Worm (Caenorhabditis elegans): ENCODE results near the gene nas-11.
A peak's percentile ranks its signal among the peaks of the same experiment; 100 is the strongest.

The nas-11 gene

ce11 chrX:6750145-6750544, 36.8 kb downstream of the nas-11 start (continued):
- peak; percentile 89 for TF ChIP-seq cebp-1 (GFP tag; IDR thresholded peaks at IDR 0.05)
- peak; percentile 96 for TF ChIP-seq cebp-1 (tag; optimal IDR thresholded peaks at IDR 0.05)
- TF ChIP-seq attf-5 (GFP tag; optimal IDR thresholded peaks at IDR 0.05): peak; percentile 52
- TF ChIP-seq F49E8.2 (tag; optimal IDR thresholded peaks at IDR 0.05; ENCODE audit: insufficient read depth): no peak
- peak; percentile 53 for TF ChIP-seq lin-54 (GFP tag; optimal IDR thresholded peaks at IDR 0.05)
- TF ChIP-seq tbp1 (GFP tag; optimal IDR thresholded peaks at IDR 0.05): peak; percentile 52
- TF ChIP-seq athp-1 (tag; optimal IDR thresholded peaks at IDR 0.05): no peak
- TF ChIP-seq him-1 (tag; optimal IDR thresholded peaks at IDR 0.05): no peak
- peak; percentile 97 for TF ChIP-seq pha-4 (tag; optimal IDR thresholded peaks at IDR 0.05)
- peak; percentile 66 for TF ChIP-seq ztf-3 (GFP tag; optimal IDR thresholded peaks at IDR 0.05)
- no peak for TF ChIP-seq nfya-1 (tag; optimal IDR thresholded peaks at IDR 0.05; ENCODE audit: borderline replicate concordance, insufficient read depth)
- peak; percentile 51; the same call in 1 of the 2 replicates for TF ChIP-seq lin-26 (GFP tag; IDR thresholded peaks at IDR 0.05)
- no peak for TF ChIP-seq sdz-38 (tag; optimal IDR thresholded peaks at IDR 0.05)
- no peak for TF ChIP-seq F39B2.1 (GFP tag; IDR thresholded peaks at IDR 0.05)
- TF ChIP-seq repo-1 (tag; optimal IDR thresholded peaks at IDR 0.05): peak; percentile 67
- TF ChIP-seq K12H6.12 (tag; optimal IDR thresholded peaks at IDR 0.05): peak; percentile 86
- no peak for TF ChIP-seq lsy-27 (tag; optimal IDR thresholded peaks at IDR 0.05; ENCODE audit: borderline replicate concordance, insufficient read depth)
- TF ChIP-seq unc-62 (GFP tag; optimal IDR thresholded peaks at IDR 0.05): no peak
- peak; percentile 45; the same call in 1 of the 2 replicates for TF ChIP-seq ekl-4 (GFP tag; IDR thresholded peaks at IDR 0.05)
- no peak for TF ChIP-seq tbx-9 (tag; optimal IDR thresholded peaks at IDR 0.05; ENCODE audit: borderline replicate concordance)
- peak; percentile 84 for TF ChIP-seq B0336.3 (GFP tag; IDR thresholded peaks at IDR 0.05)
- TF ChIP-seq hlh-12 (tag; optimal IDR thresholded peaks at IDR 0.05): no peak
- TF ChIP-seq lin-40 (tag; optimal IDR thresholded peaks at IDR 0.05): peak; percentile 87
- 0 out of 2 replicates have a peak, but pooled peaks have one; percentile 16 for TF ChIP-seq madf-3 (GFP tag; IDR thresholded peaks at IDR 0.05)
- no peak for TF ChIP-seq snpc-1.3 (tag; optimal IDR thresholded peaks at IDR 0.05; ENCODE audit: insufficient read depth)
- no peak for TF ChIP-seq F57C9.4 (tag; optimal IDR thresholded peaks at IDR 0.05)
- no peak for TF ChIP-seq nhr-27 (tag; optimal IDR thresholded peaks at IDR 0.05)
- TF ChIP-seq ztf-25 (GFP tag; IDR thresholded peaks at IDR 0.05): no peak
- peak; percentile 43 for TF ChIP-seq mcd-1 (GFP tag; IDR thresholded peaks at IDR 0.05)
- no peak for TF ChIP-seq B0035.1 (tag; optimal IDR thresholded peaks at IDR 0.05)
- peak; percentile 78 for TF ChIP-seq F22D6.2 (tag; optimal IDR thresholded peaks at IDR 0.05)
- TF ChIP-seq ccch-3 (GFP tag; optimal IDR thresholded peaks at IDR 0.05): no peak
- TF ChIP-seq hsf-1 (GFP tag; IDR thresholded peaks at IDR 0.05): no peak
- TF ChIP-seq F10E7.11 (tag; optimal IDR thresholded peaks at IDR 0.05): no peak
- TF ChIP-seq nhr-80 (tag; optimal IDR thresholded peaks at IDR 0.05): peak; percentile 81
- TF ChIP-seq unc-130 (GFP tag; optimal IDR thresholded peaks at IDR 0.05): no peak
- peak; percentile 89 for TF ChIP-seq somi-1 (GFP tag; optimal IDR thresholded peaks at IDR 0.05)
- TF ChIP-seq Y53F4B.3 (GFP tag; IDR thresholded peaks at IDR 0.05): no peak
- TF ChIP-seq let-607 (tag; optimal IDR thresholded peaks at IDR 0.05): no peak
- TF ChIP-seq Y56A3A.18 (GFP tag; IDR thresholded peaks at IDR 0.05): no peak
- TF ChIP-seq snpc-4 (GFP tag; optimal IDR thresholded peaks at IDR 0.05): no peak
- peak in 1 of 4 experiments; percentile 12 for TF ChIP-seq snpc-4 (tag; optimal IDR thresholded peaks at IDR 0.05)
- no peak for TF ChIP-seq ztf-6 (GFP tag; IDR thresholded peaks at IDR 0.05)
- TF ChIP-seq ZK185.1 (tag; optimal IDR thresholded peaks at IDR 0.05; ENCODE audit: poor library complexity, severe bottlenecking): no peak
- no peak for TF ChIP-seq rpc-1 (optimal IDR thresholded peaks at IDR 0.05)
- no peak for TF ChIP-seq rpc-1 (tag; optimal IDR thresholded peaks at IDR 0.05)
- TF ChIP-seq zim-3 (tag; optimal IDR thresholded peaks at IDR 0.05): no peak
- TF ChIP-seq T07F8.4 (tag; optimal IDR thresholded peaks at IDR 0.05): no peak
- TF ChIP-seq ztf-22 (GFP tag; optimal IDR thresholded peaks at IDR 0.05): peak; percentile 15
